Fruit fly (Drosophila melanogaster) S2 (cell line): ENCODE results near the gene sty.

Experiments
- CG8478 ChIP-seq: fragments of >200 bp; optimal IDR thresholded peaks from 2 replicates; lab custom pipeline; 2018
- CTCF ChIP-seq, 2 experiments: fragments of >200 bp; optimal IDR thresholded peaks; 2 replicates each; lab custom pipeline; 2018

The sty gene

dm6 chr3L:3351814-3352359, 72.8 kb downstream of the sty start:
- TF ChIP-seq CG8478 (lab: Kevin White, UChicago): no peak
- TF ChIP-seq CTCF (optimal IDR thresholded peaks at IDR 0.05; lab: Kevin White, UChicago): no peak
